Worm (Caenorhabditis elegans) whole organism, L2 larva: ENCODE results near the gene gmn-1.

Source experiments
- C34F6.9 ChIP-seq: fragments of 150-350 bp; optimal IDR thresholded peaks from 2 replicates; lab custom pipeline; 2014; ENCODE audit warnings: missing biosample characterization, missing genetic modification characterization
- F13H6.1 ChIP-seq: sonication (generic microtip); optimal IDR thresholded peaks from 2 replicates; lab custom pipeline; 2016; ENCODE audit warnings: missing genetic modification characterization, missing compliant biosample characterization
- R02D3.7 ChIP-seq: fragments of 150-350 bp; optimal IDR thresholded peaks from 2 replicates; lab custom pipeline; 2014; ENCODE audit warnings: missing biosample characterization, missing genetic modification characterization
- Y55F3AM.14 ChIP-seq: fragments of 200-800 bp; sonication (Bioruptor generic); optimal IDR thresholded peaks from 2 replicates; lab custom pipeline; 2018; ENCODE audit warnings: mild to moderate bottlenecking, missing genetic modification characterization, missing compliant biosample characterization
- alr-1 ChIP-seq: fragments of 150-350 bp; optimal IDR thresholded peaks from 2 replicates; lab custom pipeline; 2014; ENCODE audit warnings: missing biosample characterization, missing genetic modification characterization
- aly-2 ChIP-seq: fragments of 150-350 bp; optimal IDR thresholded peaks from 2 replicates; lab custom pipeline; 2014; ENCODE audit warnings: missing biosample characterization, missing genetic modification characterization
- ama-1 ChIP-seq: fragments of 150-350 bp; optimal IDR thresholded peaks from 2 replicates; lab custom pipeline; 2018; ENCODE audit warnings: inconsistent platforms
- blmp-1 ChIP-seq: sonication (generic microtip); optimal IDR thresholded peaks from 2 replicates; lab custom pipeline; 2017; ENCODE audit warnings: missing genetic modification characterization, mild to moderate bottlenecking, missing compliant biosample characterization, antibody characterized with exemption, moderate library complexity; ENCODE audit not compliant: insufficient read depth
- ceh-16 ChIP-seq: fragments of 150-350 bp; optimal IDR thresholded peaks from 2 replicates; lab custom pipeline; 2014; ENCODE audit warnings: missing biosample characterization, missing genetic modification characterization
- ceh-82 ChIP-seq: fragments of 150-350 bp; optimal IDR thresholded peaks from 2 replicates; lab custom pipeline; 2014; ENCODE audit warnings: missing biosample characterization, missing genetic modification characterization
- crh-2 ChIP-seq: sonication (generic microtip); optimal IDR thresholded peaks from 2 replicates; lab custom pipeline; 2017; ENCODE audit warnings: missing biosample characterization, missing genetic modification characterization
- egl-27 ChIP-seq: sonication (generic microtip); optimal IDR thresholded peaks from 3 replicates; lab custom pipeline; 2017; ENCODE audit warnings: missing biosample characterization, missing genetic modification reagents, missing genetic modification characterization
- elt-1 ChIP-seq: fragments of 150-350 bp; optimal IDR thresholded peaks from 2 replicates; lab custom pipeline; 2014; ENCODE audit warnings: missing biosample characterization, missing genetic modification characterization
- fos-1 ChIP-seq: fragments of 150-350 bp; optimal IDR thresholded peaks from 2 replicates; lab custom pipeline; 2014; ENCODE audit warnings: missing biosample characterization, missing genetic modification characterization
- gmeb-1 ChIP-seq: fragments of 150-350 bp; optimal IDR thresholded peaks from 2 replicates; lab custom pipeline; 2014; ENCODE audit warnings: missing biosample characterization, missing genetic modification characterization
- lin-11 ChIP-seq: fragments of 150-350 bp; sonication (generic microtip); optimal IDR thresholded peaks from 2 replicates; lab custom pipeline; 2014; ENCODE audit warnings: missing biosample characterization, missing genetic modification characterization, inconsistent platforms, mixed read lengths
- lin-13 ChIP-seq: fragments of 150-350 bp; optimal IDR thresholded peaks from 2 replicates; lab custom pipeline; 2014; ENCODE audit warnings: missing biosample characterization, missing genetic modification reagents, missing genetic modification characterization
- lin-39 ChIP-seq: fragments of 150-350 bp; optimal IDR thresholded peaks from 2 replicates; lab custom pipeline; 2014; ENCODE audit warnings: missing biosample characterization, missing genetic modification reagents, missing genetic modification characterization
- lsy-2 ChIP-seq, 2 experiments: fragments of 150-350 bp in 1 of 2; sonication (generic microtip) in 1 of 2; optimal IDR thresholded peaks; 2 replicates each; lab custom pipeline; 2014 to 2017; ENCODE audit warnings: missing biosample characterization in 2 of 2, missing genetic modification characterization in 2 of 2
- mbf-1 ChIP-seq: sonication (generic microtip); optimal IDR thresholded peaks from 2 replicates; lab custom pipeline; 2017; ENCODE audit warnings: missing biosample characterization, missing genetic modification characterization
- mdl-1 ChIP-seq, 2 experiments: fragments of 150-350 bp in 1 of 2; sonication (generic microtip) in 1 of 2; optimal IDR thresholded peaks; 2 replicates each; lab custom pipeline; 2017; ENCODE audit warnings: missing biosample characterization in 2 of 2, missing genetic modification characterization in 2 of 2
- nhr-10 ChIP-seq: sonication (generic microtip); optimal IDR thresholded peaks from 2 replicates; lab custom pipeline; 2017; ENCODE audit warnings: missing biosample characterization, missing genetic modification characterization
- nhr-11 ChIP-seq: fragments of 150-350 bp; optimal IDR thresholded peaks from 2 replicates; lab custom pipeline; 2014; ENCODE audit warnings: missing biosample characterization, missing genetic modification characterization
- nhr-12 ChIP-seq: fragments of 150-350 bp; optimal IDR thresholded peaks from 2 replicates; lab custom pipeline; 2014; ENCODE audit warnings: missing biosample characterization, missing genetic modification characterization
- nhr-129 ChIP-seq: fragments of 150-350 bp; optimal IDR thresholded peaks from 2 replicates; lab custom pipeline; 2014; ENCODE audit warnings: missing biosample characterization, missing genetic modification characterization
- nhr-21 ChIP-seq: fragments of 150-350 bp; optimal IDR thresholded peaks from 2 replicates; lab custom pipeline; 2014; ENCODE audit warnings: missing biosample characterization, missing genetic modification characterization
- nhr-23 ChIP-seq: fragments of 150-350 bp; optimal IDR thresholded peaks from 2 replicates; lab custom pipeline; 2014; ENCODE audit warnings: missing biosample characterization, missing genetic modification reagents, missing genetic modification characterization
- nhr-25 ChIP-seq: fragments of 150-350 bp; sonication (generic microtip); optimal IDR thresholded peaks from 3 replicates; lab custom pipeline; 2014; ENCODE audit warnings: missing biosample characterization, missing genetic modification characterization
- nhr-6 ChIP-seq: fragments of 150-350 bp; optimal IDR thresholded peaks from 2 replicates; lab custom pipeline; 2014; ENCODE audit warnings: missing biosample characterization, missing genetic modification characterization
- nhr-77 ChIP-seq: fragments of 150-350 bp; optimal IDR thresholded peaks from 2 replicates; lab custom pipeline; 2014; ENCODE audit warnings: missing biosample characterization, missing genetic modification characterization
- peb-1 ChIP-seq: fragments of 150-350 bp; optimal IDR thresholded peaks from 2 replicates; lab custom pipeline; 2014; ENCODE audit warnings: missing biosample characterization, missing genetic modification characterization
- sem-4 ChIP-seq: fragments of 150-350 bp; optimal IDR thresholded peaks from 2 replicates; lab custom pipeline; 2014; ENCODE audit warnings: missing biosample characterization, missing genetic modification reagents, missing genetic modification characterization
- skn-1 ChIP-seq: sonication (generic microtip); optimal IDR thresholded peaks from 2 replicates; lab custom pipeline; 2017; ENCODE audit warnings: missing biosample characterization, missing genetic modification characterization
- sma-3 ChIP-seq: sonication (generic microtip); optimal IDR thresholded peaks from 2 replicates; lab custom pipeline; 2016; ENCODE audit warnings: missing genetic modification reagents, missing genetic modification characterization, missing compliant biosample characterization
- sma-9 ChIP-seq, 2 experiments: fragments of 150-350 bp in 1 of 2; sonication (generic microtip) in 1 of 2; optimal IDR thresholded peaks; 2 replicates each; lab custom pipeline; 2014 to 2016; ENCODE audit warnings: missing genetic modification characterization in 2 of 2, mild to moderate bottlenecking in 1 of 2, missing biosample characterization in 1 of 2, missing compliant biosample characterization in 1 of 2, missing genetic modification reagents in 1 of 2, moderate library complexity in 1 of 2
- snpc-4 ChIP-seq: fragments of 150-350 bp; optimal IDR thresholded peaks from 2 replicates; lab custom pipeline; 2014; ENCODE audit warnings: missing biosample characterization, missing genetic modification characterization
- unc-39 ChIP-seq: fragments of 150-350 bp; optimal IDR thresholded peaks from 2 replicates; lab custom pipeline; 2014; ENCODE audit warnings: missing biosample characterization, missing genetic modification characterization
- unc-55 ChIP-seq: fragments of 150-350 bp; sonication (generic microtip); optimal IDR thresholded peaks from 3 replicates; lab custom pipeline; 2014; ENCODE audit warnings: missing biosample characterization, missing genetic modification reagents, missing genetic modification characterization
- unc-62 ChIP-seq: fragments of 150-350 bp; optimal IDR thresholded peaks from 2 replicates; lab custom pipeline; 2014; ENCODE audit warnings: missing biosample characterization, missing genetic modification reagents, missing genetic modification characterization
- ztf-1 ChIP-seq: fragments of 200-800 bp; sonication (Bioruptor generic); conservative IDR thresholded peaks from 2 replicates; pipeline ENCODE4 v1.3.6; 2022; ENCODE audit warnings: missing genetic modification characterization, missing compliant biosample characterization
- ztf-11 ChIP-seq: sonication (generic microtip); optimal IDR thresholded peaks from 2 replicates; lab custom pipeline; 2017; ENCODE audit warnings: missing biosample characterization, missing genetic modification characterization
- ztf-4 ChIP-seq: fragments of 150-350 bp; optimal IDR thresholded peaks from 2 replicates; lab custom pipeline; 2014; ENCODE audit warnings: missing biosample characterization, missing genetic modification characterization

Gene gmn-1

ce11 chrIII:12231539-12231938 lies 6.4 kb upstream of the gmn-1 start:
- TF ChIP-seq ztf-4 (tag; lab: Kevin White, UChicago) = no peak
- no peak for TF ChIP-seq ceh-82 (tag; lab: Kevin White, UChicago)
- no peak for TF ChIP-seq sma-9 (GFP tag; optimal IDR thresholded peaks at IDR 0.05; lab: Kevin White, UChicago)
- no peak for TF ChIP-seq sma-9 (tag; optimal IDR thresholded peaks at IDR 0.05; lab: Kevin White, UChicago)
- no peak for TF ChIP-seq elt-1 (tag; lab: Kevin White, UChicago)
- no peak for TF ChIP-seq aly-2 (tag; lab: Kevin White, UChicago)
- TF ChIP-seq lin-39 = no peak

- TF ChIP-seq snpc-4 (tag; lab: Kevin White, UChicago) (no peak), ztf-11 (tag; lab: Kevin White, UChicago) (no peak), mbf-1 (tag; lab: Kevin White, UChicago) (no peak), nhr-77 (tag; lab: Kevin White, UChicago) (no peak), nhr-12 (tag; lab: Kevin White, UChicago) (no peak), sma-9 (GFP tag; optimal IDR thresholded peaks at IDR 0.05; lab: Kevin White, UChicago) (no peak), sma-9 (tag; optimal IDR thresholded peaks at IDR 0.05; lab: Kevin White, UChicago) (no peak), F13H6.1 (tag; lab: Kevin White, UChicago) (no peak), Y55F3AM.14 (GFP tag; lab: Kevin White, UChicago) (no peak), skn-1 (tag; lab: Kevin White, UChicago) (no peak), alr-1 (tag; lab: Kevin White, UChicago) (no peak), nhr-10 (tag; lab: Kevin White, UChicago) (no peak), nhr-23 (tag; lab: Kevin White, UChicago) (no peak), ceh-16 (tag; lab: Kevin White, UChicago) (no peak), lin-11 (tag; lab: Kevin White, UChicago) (no peak), crh-2 (tag; lab: Kevin White, UChicago) (no peak), ama-1 (lab: Kevin White, UChicago) (no peak), nhr-25 (tag; lab: Kevin White, UChicago) (no peak)
Observed at ce11 chrIII:12230195-12230594, 5.1 kb upstream of the gmn-1 start.

ce11 chrIII:12227935-12228334 lies 2.8 kb upstream of the gmn-1 start:
- TF ChIP-seq alr-1 (tag; lab: Kevin White, UChicago) (no peak), R02D3.7 (tag; lab: Kevin White, UChicago) (no peak), nhr-12 (tag; lab: Kevin White, UChicago) (no peak), sma-9 (GFP tag; optimal IDR thresholded peaks at IDR 0.05; lab: Kevin White, UChicago) (no peak), sma-9 (tag; optimal IDR thresholded peaks at IDR 0.05; lab: Kevin White, UChicago) (no peak), unc-55 (GFP tag; lab: Kevin White, UChicago) (no peak), lin-11 (tag; lab: Kevin White, UChicago) (no peak), ceh-16 (tag; lab: Kevin White, UChicago) (no peak), sem-4 (tag; lab: Kevin White, UChicago) (no peak), nhr-77 (tag; lab: Kevin White, UChicago) (no peak), ceh-82 (tag; lab: Kevin White, UChicago) (no peak), lin-13 (GFP tag; lab: Kevin White, UChicago) (no peak), lsy-2 (tag; optimal IDR thresholded peaks at IDR 0.05; lab: Kevin White, UChicago) (no peak), C34F6.9 (no peak), nhr-11 (tag; lab: Kevin White, UChicago) (no peak)

- TF ChIP-seq lin-13 (GFP tag; lab: Kevin White, UChicago) (peak; percentile 40), ztf-1 (no peak), nhr-21 (tag; lab: Kevin White, UChicago) (no peak), unc-39 (tag; lab: Kevin White, UChicago) (no peak), skn-1 (tag; lab: Kevin White, UChicago) (no peak), lsy-2 (tag; optimal IDR thresholded peaks at IDR 0.05; lab: Kevin White, UChicago) (peak; percentile 22 to 82), nhr-129 (peak; percentile 36), ztf-11 (tag; lab: Kevin White, UChicago) (no peak), mdl-1 (tag; optimal IDR thresholded peaks at IDR 0.05; lab: Kevin White, UChicago) (no peak), unc-55 (GFP tag; lab: Kevin White, UChicago) (peak; percentile 75), elt-1 (tag; lab: Kevin White, UChicago) (no peak), egl-27 (tag; lab: Kevin White, UChicago) (no peak), nhr-11 (tag; lab: Kevin White, UChicago) (no peak), F13H6.1 (tag; lab: Kevin White, UChicago) (peak; percentile 22), snpc-4 (tag; lab: Kevin White, UChicago) (peak; percentile 19), peb-1 (tag; lab: Kevin White, UChicago) (no peak), nhr-12 (tag; lab: Kevin White, UChicago) (no peak), unc-62 (GFP tag; lab: Kevin White, UChicago) (no peak), mbf-1 (tag; lab: Kevin White, UChicago) (no peak), blmp-1 (tag; lab: Kevin White, UChicago) (no peak), crh-2 (tag; lab: Kevin White, UChicago) (peak; percentile 62), sma-3 (peak; percentile 32), sem-4 (tag; lab: Kevin White, UChicago) (no peak), lin-39 (no peak), nhr-77 (tag; lab: Kevin White, UChicago) (no peak), R02D3.7 (tag; lab: Kevin White, UChicago) (no peak), nhr-25 (tag; lab: Kevin White, UChicago) (peak; percentile 47), fos-1 (tag; lab: Kevin White, UChicago) (no peak), nhr-6 (tag; lab: Kevin White, UChicago) (no peak), nhr-23 (tag; lab: Kevin White, UChicago) (no peak), C34F6.9 (peak; percentile 71), gmeb-1 (peak; percentile 91)
Observed at ce11 chrIII:12226089-12226682, 1.1 kb upstream of the gmn-1 start, which contains the start of the genes Y75B8A.18 and Y75B8A.19. Y75B8A.18 (minus strand) TSS chrIII:12226230. Y75B8A.19 (plus strand) TSS chrIII:12226632.
